Worm (Caenorhabditis elegans) whole organism, L1 larva: ENCODE measurements around the gene srh-247.

Experiments
- C16A3.4 ChIP-seq: fragments of 150-350 bp; optimal IDR thresholded peaks from 2 replicates; lab custom pipeline; 2014; ENCODE audit warnings: missing biosample characterization, missing genetic modification characterization
- F16B12.6 ChIP-seq: fragments of 150-350 bp; optimal IDR thresholded peaks from 2 replicates; lab custom pipeline; 2014; ENCODE audit warnings: missing biosample characterization, missing genetic modification characterization
- alr-1 ChIP-seq: fragments of 200-800 bp; sonication (Bioruptor generic); optimal IDR thresholded peaks from 2 replicates; lab custom pipeline; 2018; ENCODE audit warnings: borderline replicate concordance, mild to moderate bottlenecking, missing genetic modification characterization, missing compliant biosample characterization
- aly-2 ChIP-seq: fragments of 150-350 bp; optimal IDR thresholded peaks from 2 replicates; lab custom pipeline; 2014; ENCODE audit warnings: missing biosample characterization, missing genetic modification characterization
- ama-1 ChIP-seq: fragments of 150-350 bp; optimal IDR thresholded peaks from 2 replicates; lab custom pipeline; 2014
- blmp-1 ChIP-seq: fragments of 150-350 bp; optimal IDR thresholded peaks from 2 replicates; lab custom pipeline; 2014; ENCODE audit warnings: missing biosample characterization, missing genetic modification characterization
- ceh-63 ChIP-seq: fragments of 200-800 bp; sonication (Bioruptor generic); optimal IDR thresholded peaks from 2 replicates; lab custom pipeline; 2018; ENCODE audit warnings: mild to moderate bottlenecking, missing genetic modification characterization, missing compliant biosample characterization
- ceh-88 ChIP-seq: fragments of 200-800 bp; sonication (Bioruptor generic); IDR thresholded peaks from 2 replicates; pipeline ENCODE4 v1.3.6; 2022; ENCODE audit warnings: missing genetic modification characterization, missing compliant biosample characterization
- ceh-90 ChIP-seq: sonication (generic microtip); optimal IDR thresholded peaks from 2 replicates; lab custom pipeline; 2016; ENCODE audit warnings: missing genetic modification characterization, missing compliant biosample characterization
- ces-1 ChIP-seq: fragments of 150-350 bp; optimal IDR thresholded peaks from 2 replicates; lab custom pipeline; 2014; ENCODE audit warnings: missing biosample characterization, missing genetic modification reagents, missing genetic modification characterization
- dpl-1 ChIP-seq, 3 experiments: fragments of 150-350 bp in 2 of 3; sonication (generic microtip) in 1 of 3; optimal IDR thresholded peaks; 2 replicates each; lab custom pipeline; 2014 to 2017; ENCODE audit warnings: missing biosample characterization in 3 of 3, missing genetic modification characterization in 3 of 3, missing genetic modification reagents in 3 of 3
- efl-1 ChIP-seq, 4 experiments: fragments of 150-350 bp; optimal IDR thresholded peaks in 3 of 4; peaks in 1 of 4; 1 replicate in 1 of 4; 2 replicates in 3 of 4; lab custom pipeline; 2014; ENCODE audit warnings: missing biosample characterization in 2 of 4, missing genetic modification characterization in 2 of 4, missing genetic modification reagents in 2 of 4
- elt-2 ChIP-seq: sonication (generic microtip); optimal IDR thresholded peaks from 2 replicates; lab custom pipeline; 2016; ENCODE audit warnings: missing genetic modification characterization, mild to moderate bottlenecking, inconsistent platforms, missing compliant biosample characterization, missing genetic modification reagents
- ets-5 ChIP-seq: fragments of 200-800 bp; sonication (Bioruptor generic); IDR thresholded peaks from 2 replicates; pipeline ENCODE4 v1.3.6; 2022; ENCODE audit warnings: missing genetic modification characterization, missing compliant biosample characterization
- fkh-4 ChIP-seq: sonication (generic microtip); optimal IDR thresholded peaks from 2 replicates; lab custom pipeline; 2016; ENCODE audit warnings: missing compliant biosample characterization, missing genetic modification characterization, borderline replicate concordance
- grh-1 ChIP-seq: fragments of 200-800 bp; sonication (Bioruptor generic); IDR thresholded peaks from 2 replicates; pipeline ENCODE4 v1.3.6; 2022; ENCODE audit warnings: missing genetic modification reagents, missing genetic modification characterization, missing compliant biosample characterization
- hpl-2 ChIP-seq: fragments of 150-350 bp; optimal IDR thresholded peaks from 2 replicates; lab custom pipeline; 2014; ENCODE audit warnings: missing biosample characterization, missing genetic modification reagents, missing genetic modification characterization
- lin-13 ChIP-seq: fragments of 150-350 bp; optimal IDR thresholded peaks from 2 replicates; lab custom pipeline; 2014; ENCODE audit warnings: missing biosample characterization, missing genetic modification reagents, missing genetic modification characterization
- lin-14 ChIP-seq: fragments of 200-800 bp; sonication (Bioruptor generic); optimal IDR thresholded peaks from 2 replicates; lab custom pipeline; 2018; ENCODE audit warnings: mild to moderate bottlenecking, missing genetic modification characterization, moderate library complexity, missing compliant biosample characterization
- lin-15B ChIP-seq: fragments of 150-350 bp; sonication (generic microtip); optimal IDR thresholded peaks from 3 replicates; lab custom pipeline; 2014; ENCODE audit warnings: missing biosample characterization, missing genetic modification characterization
- mep-1 ChIP-seq: fragments of 150-350 bp; optimal IDR thresholded peaks from 2 replicates; lab custom pipeline; 2014; ENCODE audit warnings: missing biosample characterization, missing genetic modification characterization
- nhr-11 ChIP-seq: fragments of 150-350 bp; optimal IDR thresholded peaks from 2 replicates; lab custom pipeline; 2014; ENCODE audit warnings: missing biosample characterization, missing genetic modification characterization
- nhr-20 ChIP-seq: sonication (generic microtip); optimal IDR thresholded peaks from 2 replicates; lab custom pipeline; 2016; ENCODE audit warnings: mild to moderate bottlenecking, missing genetic modification characterization, missing compliant biosample characterization
- nhr-237 ChIP-seq: fragments of 150-350 bp; optimal IDR thresholded peaks from 2 replicates; lab custom pipeline; 2014; ENCODE audit warnings: missing biosample characterization, missing genetic modification characterization
- nhr-71 ChIP-seq: sonication (generic microtip); optimal IDR thresholded peaks from 2 replicates; lab custom pipeline; 2016; ENCODE audit warnings: mild to moderate bottlenecking, missing genetic modification characterization, moderate library complexity, missing compliant biosample characterization
- nhr-84 ChIP-seq: sonication (generic microtip); optimal IDR thresholded peaks from 2 replicates; lab custom pipeline; 2017; ENCODE audit warnings: missing biosample characterization, missing genetic modification characterization
- nhr-90 ChIP-seq: sonication (generic microtip); optimal IDR thresholded peaks from 2 replicates; lab custom pipeline; 2016; ENCODE audit warnings: mild to moderate bottlenecking, missing genetic modification characterization, missing compliant biosample characterization; ENCODE audit not compliant: poor library complexity
- pax-3 ChIP-seq: fragments of 200-800 bp; sonication (Bioruptor generic); optimal IDR thresholded peaks from 2 replicates; lab custom pipeline; 2018; ENCODE audit warnings: mild to moderate bottlenecking, missing genetic modification characterization, moderate library complexity, missing compliant biosample characterization
- swsn-7 ChIP-seq: sonication (generic microtip); optimal IDR thresholded peaks from 2 replicates; lab custom pipeline; 2016; ENCODE audit warnings: missing genetic modification characterization, missing compliant biosample characterization
- unc-30 ChIP-seq: sonication (generic microtip); optimal IDR thresholded peaks from 2 replicates; lab custom pipeline; 2017; ENCODE audit warnings: missing biosample characterization, missing genetic modification characterization
- unc-86 ChIP-seq: sonication (generic microtip); optimal IDR thresholded peaks from 2 replicates; lab custom pipeline; 2016; ENCODE audit warnings: missing genetic modification characterization, missing compliant biosample characterization
- unc-98 ChIP-seq: fragments of 200-800 bp; sonication (Bioruptor generic); IDR thresholded peaks from 2 replicates; pipeline ENCODE4 v1.3.6; 2022; ENCODE audit warnings: missing genetic modification characterization, missing compliant biosample characterization
- xbp-1 ChIP-seq: sonication (generic microtip); optimal IDR thresholded peaks from 2 replicates; lab custom pipeline; 2016; ENCODE audit warnings: missing genetic modification characterization, missing compliant biosample characterization
- ztf-11 ChIP-seq, 2 experiments: sonication (generic microtip); optimal IDR thresholded peaks; 2 replicates each; lab custom pipeline; 2016 to 2017; ENCODE audit warnings: missing genetic modification characterization in 2 of 2, missing biosample characterization in 1 of 2, missing compliant biosample characterization in 1 of 2
- ztf-4 ChIP-seq: fragments of 150-350 bp; optimal IDR thresholded peaks from 2 replicates; lab custom pipeline; 2014; ENCODE audit warnings: missing biosample characterization, missing genetic modification characterization

srh-247 gene

ce11 chrV:2892976-2893375 is 41.0 kb downstream of the srh-247 start, which contains the start of gene srh-127:
Gene srh-127 (plus strand): TSS chrV:2893276.
- TF ChIP-seq efl-1 (optimal IDR thresholded peaks at IDR 0.05; lab: Kevin White, UChicago) (no peak), efl-1 (GFP tag; optimal IDR thresholded peaks at IDR 0.05 in 1 of 2; lab: Kevin White, UChicago) (peak in 1 of 2 experiments; percentile 17), ets-5 (GFP tag; lab: Robert Waterston, UW) (no peak)

DNA sequence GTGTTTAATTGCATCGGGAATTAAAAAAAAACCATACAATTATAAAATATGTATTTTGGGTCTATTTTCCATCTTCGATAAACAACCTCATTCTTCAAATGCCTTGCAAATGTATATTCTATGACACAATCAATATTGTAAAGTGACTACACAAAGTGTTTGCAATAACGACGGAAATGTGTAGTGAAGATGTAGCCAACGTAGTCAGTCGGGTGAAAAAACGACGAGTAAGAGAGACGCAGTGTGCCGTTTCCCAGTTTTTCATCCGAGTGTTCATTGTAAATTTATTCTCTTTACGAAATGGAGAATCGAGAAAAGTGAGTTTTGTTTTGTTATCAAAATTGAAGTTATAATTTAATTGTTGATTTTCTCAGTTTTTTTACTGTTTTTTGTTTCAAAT is 42.0 kb downstream of the srh-247 start, which contains the start of gene F37B4.15:
F37B4.15 (plus strand) TSS at position 301 of the 400 bp plus-strand sequence.
- TF ChIP-seq grh-1 (no peak), ceh-88 (GFP tag; lab: Robert Waterston, UW) (no peak), unc-86 (no peak), nhr-71 (tag; lab: Kevin White, UChicago) (no peak), blmp-1 (no peak), aly-2 (tag; lab: Kevin White, UChicago) (no peak), nhr-237 (no peak), lin-15B (no peak)
- TF ChIP-seq, all 84 proteins: peak for 0

- TF ChIP-seq blmp-1: no peak
- no peak for TF ChIP-seq alr-1 (tag; lab: Kevin White, UChicago)
- no peak for TF ChIP-seq ceh-63
- TF ChIP-seq dpl-1 (GFP tag; optimal IDR thresholded peaks at IDR 0.05; lab: Kevin White, UChicago): no peak
- TF ChIP-seq fkh-4 (tag; lab: Kevin White, UChicago): no peak
- TF ChIP-seq ets-5 (GFP tag; lab: Robert Waterston, UW): no peak
- TF ChIP-seq ztf-11 (tag; optimal IDR thresholded peaks at IDR 0.05; lab: Kevin White, UChicago): no peak
- TF ChIP-seq ztf-4: no peak
- no peak for TF ChIP-seq F16B12.6
- TF ChIP-seq nhr-11 (tag; lab: Kevin White, UChicago): no peak
- TF ChIP-seq pax-3 (tag; lab: Kevin White, UChicago): no peak
These were observed 45.3 kb downstream of the srh-247 start, which contains the start of gene srw-4 for ce11 chrV:2888681-2889080. Gene srw-4 (minus strand): TSS chrV:2888781.

DNA sequence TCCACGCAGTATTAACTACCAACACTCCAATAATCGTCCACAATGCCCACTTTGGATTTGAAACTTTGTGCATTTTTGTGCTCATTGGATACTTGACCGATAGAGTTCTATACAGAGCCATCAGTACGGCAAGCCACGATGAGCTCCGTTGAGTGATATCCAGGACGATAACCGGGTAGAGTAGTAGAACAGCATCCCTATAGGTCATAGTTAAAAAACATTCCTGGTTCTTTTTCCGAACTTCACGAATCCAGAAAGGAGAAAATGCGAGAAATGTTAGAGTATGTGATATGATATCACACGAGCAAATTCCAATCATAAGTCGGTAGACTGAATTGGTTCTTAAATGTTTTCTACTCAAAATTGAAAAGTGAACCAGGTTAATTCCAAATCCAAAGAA is 45.7 kb downstream of the srh-247 start:
- no peak for TF ChIP-seq unc-98
- TF ChIP-seq, all 84 proteins: peak for 0

- TF ChIP-seq unc-86: no peak
- no peak for TF ChIP-seq ama-1 (lab: Kevin White, UChicago)
- TF ChIP-seq swsn-7 (tag; lab: Kevin White, UChicago): no peak
- no peak for TF ChIP-seq nhr-20 (tag; lab: Kevin White, UChicago)
- TF ChIP-seq ztf-4: no peak
- no peak for TF ChIP-seq nhr-90
- no peak for TF ChIP-seq nhr-11 (tag; lab: Kevin White, UChicago)
- TF ChIP-seq unc-30 (tag; lab: Kevin White, UChicago): no peak
- TF ChIP-seq mep-1: no peak
- TF ChIP-seq elt-2 (tag; lab: Kevin White, UChicago): no peak
- no peak for TF ChIP-seq hpl-2 (GFP tag; lab: Kevin White, UChicago)
- no peak for TF ChIP-seq ceh-90 (tag; lab: Kevin White, UChicago)
- no peak for TF ChIP-seq nhr-71 (tag; lab: Kevin White, UChicago)
- no peak for TF ChIP-seq lin-14
- no peak for TF ChIP-seq ces-1 (GFP tag; lab: Kevin White, UChicago)
- TF ChIP-seq xbp-1 (tag; lab: Kevin White, UChicago): no peak
- no peak for TF ChIP-seq blmp-1
- TF ChIP-seq nhr-84 (tag; lab: Kevin White, UChicago): no peak
- no peak for TF ChIP-seq lin-13
- no peak for TF ChIP-seq C16A3.4 (tag; lab: Kevin White, UChicago)
These were observed 49.6 kb downstream of the srh-247 start, which contains the start of gene sre-24 for ce11 chrV:2884411-2884810. Gene sre-24 (plus strand): TSS chrV:2884711.
